3 worm cellular contexts compared by ENCODE assay signal in genomic region chrII:6734674-6735073, ce11.
TF ChIP-seq lines count a peak whose summit lies in the region.

TSS of gene T14B4.3 (plus strand) at chrII:6734937.

TF ChIP-seq in whole organism, L2 larva, 48 proteins besides CTCF, POLR2A, EP300 and RAD21 (continued from another document):
- no peak for TF ChIP-seq ama-1 (optimal IDR thresholded peaks at IDR 0.05; lab: Kevin White, UChicago)
- no peak for TF ChIP-seq nhr-77 (tag; optimal IDR thresholded peaks at IDR 0.05; lab: Kevin White, UChicago)
- TF ChIP-seq lin-39 (tag; optimal IDR thresholded peaks at IDR 0.05; lab: Kevin White, UChicago) = no peak
- peak; percentile 87 for TF ChIP-seq unc-55 (GFP tag; optimal IDR thresholded peaks at IDR 0.05; lab: Kevin White, UChicago)
- TF ChIP-seq Y55F3AM.14 (GFP tag; optimal IDR thresholded peaks at IDR 0.05; lab: Kevin White, UChicago) = no peak
- TF ChIP-seq lin-13 (GFP tag; optimal IDR thresholded peaks at IDR 0.05; lab: Kevin White, UChicago) = peak; percentile 47
- no peak for TF ChIP-seq dmd-4 (tag; optimal IDR thresholded peaks at IDR 0.05; lab: Kevin White, UChicago)
- no peak for TF ChIP-seq alr-1 (tag; optimal IDR thresholded peaks at IDR 0.05; lab: Kevin White, UChicago)
- TF ChIP-seq R02D3.7 (tag; optimal IDR thresholded peaks at IDR 0.05; lab: Kevin White, UChicago) = no peak
- TF ChIP-seq elt-3 (tag; optimal IDR thresholded peaks at IDR 0.05; lab: Kevin White, UChicago) = no peak
- no peak for TF ChIP-seq nhr-11 (tag; optimal IDR thresholded peaks at IDR 0.05; lab: Kevin White, UChicago)
- peak; percentile 66 for TF ChIP-seq gmeb-1 (tag; optimal IDR thresholded peaks at IDR 0.05; lab: Kevin White, UChicago)
- peak; percentile 25 to 87 for TF ChIP-seq lsy-2 (tag; optimal IDR thresholded peaks at IDR 0.05; lab: Kevin White, UChicago)
- peak; percentile 65 for TF ChIP-seq nhr-129 (tag; optimal IDR thresholded peaks at IDR 0.05; lab: Kevin White, UChicago)
- TF ChIP-seq nhr-10 (tag; optimal IDR thresholded peaks at IDR 0.05; lab: Kevin White, UChicago) = no peak
- no peak for TF ChIP-seq unc-39 (tag; optimal IDR thresholded peaks at IDR 0.05; lab: Kevin White, UChicago)
- no peak for TF ChIP-seq egl-27 (tag; optimal IDR thresholded peaks at IDR 0.05; lab: Kevin White, UChicago)
- TF ChIP-seq ztf-11 (tag; optimal IDR thresholded peaks at IDR 0.05; lab: Kevin White, UChicago) = no peak
- no peak for TF ChIP-seq nhr-12 (tag; optimal IDR thresholded peaks at IDR 0.05; lab: Kevin White, UChicago)
- TF ChIP-seq crh-2 (tag; optimal IDR thresholded peaks at IDR 0.05; lab: Kevin White, UChicago) = peak; percentile 68
- TF ChIP-seq C34F6.9 (tag; optimal IDR thresholded peaks at IDR 0.05; lab: Kevin White, UChicago) = peak; percentile 78
- TF ChIP-seq nhr-6 (tag; optimal IDR thresholded peaks at IDR 0.05; lab: Kevin White, UChicago) = no peak
- no peak for TF ChIP-seq mdl-1 (tag; optimal IDR thresholded peaks at IDR 0.05; lab: Kevin White, UChicago)
- peak; percentile 40 for TF ChIP-seq nhr-21 (tag; optimal IDR thresholded peaks at IDR 0.05; lab: Kevin White, UChicago)
- no peak for TF ChIP-seq ceh-16 (tag; optimal IDR thresholded peaks at IDR 0.05; lab: Kevin White, UChicago)

TF ChIP-seq in whole organism, L4 larva, 104 proteins besides CTCF, POLR2A, EP300 and RAD21 (continued from another document):
- TF ChIP-seq nhr-77 (tag; optimal IDR thresholded peaks at IDR 0.05; lab: Kevin White, UChicago) (peak; percentile 77), mes-2 (tag; optimal IDR thresholded peaks at IDR 0.05; lab: Kevin White, UChicago; ENCODE audit: poor library complexity, severe bottlenecking) (peak; percentile 94), dve-1 (tag; optimal IDR thresholded peaks at IDR 0.05; lab: Kevin White, UChicago; ENCODE audit: insufficient read depth) (peak; percentile 61), hif-1 (tag; optimal IDR thresholded peaks at IDR 0.05; lab: Kevin White, UChicago) (peak in 1 of 2 experiments; percentile 77)

TF ChIP-seq in whole organism, late embryonic, 69 proteins besides CTCF, POLR2A, EP300 and RAD21 (continued from another document):
- peak; percentile 67 for TF ChIP-seq F13H6.1 (tag; optimal IDR thresholded peaks at IDR 0.05; lab: Kevin White, UChicago)
- TF ChIP-seq npax-4 (tag; optimal IDR thresholded peaks at IDR 0.05; lab: Kevin White, UChicago) = no peak
- TF ChIP-seq ceh-18 (tag; optimal IDR thresholded peaks at IDR 0.05; lab: Kevin White, UChicago) = peak; percentile 44
- no peak for TF ChIP-seq ama-1 (optimal IDR thresholded peaks at IDR 0.05; lab: Kevin White, UChicago)
- TF ChIP-seq pat-9 (tag; optimal IDR thresholded peaks at IDR 0.05; lab: Kevin White, UChicago) = no peak
- TF ChIP-seq ceh-24 (tag; optimal IDR thresholded peaks at IDR 0.05; lab: Kevin White, UChicago) = no peak
- TF ChIP-seq mec-3 (tag; optimal IDR thresholded peaks at IDR 0.05; lab: Kevin White, UChicago; ENCODE audit: borderline replicate concordance) = no peak
- peak; percentile 73 for TF ChIP-seq zip-5 (tag; optimal IDR thresholded peaks at IDR 0.05; lab: Kevin White, UChicago)
- TF ChIP-seq pros-1 (tag; optimal IDR thresholded peaks at IDR 0.05; lab: Kevin White, UChicago) = no peak
- no peak for TF ChIP-seq ceh-6 (GFP tag; optimal IDR thresholded peaks at IDR 0.05; lab: Kevin White, UChicago)
- peak; percentile 50 for TF ChIP-seq ahr-1 (tag; optimal IDR thresholded peaks at IDR 0.05; lab: Kevin White, UChicago)
- no peak for TF ChIP-seq T23F11.4 (GFP tag; optimal IDR thresholded peaks at IDR 0.05; lab: Kevin White, UChicago)
- TF ChIP-seq ceh-14 (tag; optimal IDR thresholded peaks at IDR 0.05; lab: Kevin White, UChicago) = peak; percentile 69
- TF ChIP-seq unc-3 (GFP tag; conservative IDR thresholded peaks at IDR 0.05; lab: Robert Waterston, UW) = no peak
- no peak for TF ChIP-seq unc-3 (tag; optimal IDR thresholded peaks at IDR 0.05; lab: Kevin White, UChicago)
- no peak for TF ChIP-seq ceh-19 (GFP tag; optimal IDR thresholded peaks at IDR 0.05; lab: Kevin White, UChicago)
- TF ChIP-seq pha-2 (tag; optimal IDR thresholded peaks at IDR 0.05; lab: Kevin White, UChicago) = no peak
- TF ChIP-seq sox-4 (tag; optimal IDR thresholded peaks at IDR 0.05; lab: Kevin White, UChicago) = no peak
- TF ChIP-seq ref-2 (tag; optimal IDR thresholded peaks at IDR 0.05; lab: Kevin White, UChicago) = peak; percentile 76
- TF ChIP-seq unc-86 (tag; optimal IDR thresholded peaks at IDR 0.05; lab: Kevin White, UChicago) = peak; percentile 15
- no peak for TF ChIP-seq Y22D7AL.16 (tag; optimal IDR thresholded peaks at IDR 0.05; lab: Kevin White, UChicago)
- peak; percentile 8 for TF ChIP-seq pqm-1 (tag; optimal IDR thresholded peaks at IDR 0.05; lab: Kevin White, UChicago)
- TF ChIP-seq ztf-16 (tag; optimal IDR thresholded peaks at IDR 0.05; lab: Kevin White, UChicago) = peak; percentile 39
- TF ChIP-seq tbx-7 (tag; optimal IDR thresholded peaks at IDR 0.05; lab: Kevin White, UChicago) = peak; percentile 74
- TF ChIP-seq ets-4 (tag; optimal IDR thresholded peaks at IDR 0.05; lab: Kevin White, UChicago) = peak; percentile 76
- TF ChIP-seq ceh-9 (tag; optimal IDR thresholded peaks at IDR 0.05; lab: Kevin White, UChicago) = no peak
- peak; percentile 61 for TF ChIP-seq fkh-6 (tag; optimal IDR thresholded peaks at IDR 0.05; lab: Kevin White, UChicago)
- TF ChIP-seq ceh-31 (tag; optimal IDR thresholded peaks at IDR 0.05; lab: Kevin White, UChicago) = peak; percentile 95
- TF ChIP-seq ceh-30 (tag; optimal IDR thresholded peaks at IDR 0.05; lab: Kevin White, UChicago) = no peak
- no peak for TF ChIP-seq nhr-232 (tag; optimal IDR thresholded peaks at IDR 0.05; lab: Kevin White, UChicago)
- no peak for TF ChIP-seq C38D4.7 (GFP tag; optimal IDR thresholded peaks at IDR 0.05; lab: Kevin White, UChicago)
- no peak for TF ChIP-seq eyg-1 (tag; optimal IDR thresholded peaks at IDR 0.05; lab: Kevin White, UChicago)
- peak; percentile 49 for TF ChIP-seq rnt-1 (tag; optimal IDR thresholded peaks at IDR 0.05; lab: Kevin White, UChicago)
- TF ChIP-seq dmd-4 (tag; optimal IDR thresholded peaks at IDR 0.05; lab: Kevin White, UChicago; ENCODE audit: borderline replicate concordance) = no peak
- TF ChIP-seq nhr-11 (tag; optimal IDR thresholded peaks at IDR 0.05; lab: Kevin White, UChicago) = no peak
- peak; percentile 75 for TF ChIP-seq hlh-8 (tag; optimal IDR thresholded peaks at IDR 0.05; lab: Kevin White, UChicago)
- TF ChIP-seq unc-55 (GFP tag; optimal IDR thresholded peaks at IDR 0.05; lab: Kevin White, UChicago) = no peak
- peak; percentile 84 for TF ChIP-seq fax-1 (tag; optimal IDR thresholded peaks at IDR 0.05; lab: Kevin White, UChicago)
- no peak for TF ChIP-seq che-1 (tag; optimal IDR thresholded peaks at IDR 0.05; lab: Kevin White, UChicago)
- TF ChIP-seq ceh-45 (GFP tag; IDR thresholded peaks at IDR 0.05; lab: Robert Waterston, UW) = no peak
- peak; percentile 44 for TF ChIP-seq unc-42 (tag; optimal IDR thresholded peaks at IDR 0.05; lab: Kevin White, UChicago)
- no peak for TF ChIP-seq K02D7.2 (tag; optimal IDR thresholded peaks at IDR 0.05; lab: Kevin White, UChicago)
- peak; percentile 78 for TF ChIP-seq ceh-2 (tag; optimal IDR thresholded peaks at IDR 0.05; lab: Kevin White, UChicago)
